Fruit fly (Drosophila melanogaster): ENCODE results near the gene santa-maria.
A peak's percentile ranks its signal among the peaks of the same experiment; 100 is the strongest.

Gene santa-maria

DNA sequence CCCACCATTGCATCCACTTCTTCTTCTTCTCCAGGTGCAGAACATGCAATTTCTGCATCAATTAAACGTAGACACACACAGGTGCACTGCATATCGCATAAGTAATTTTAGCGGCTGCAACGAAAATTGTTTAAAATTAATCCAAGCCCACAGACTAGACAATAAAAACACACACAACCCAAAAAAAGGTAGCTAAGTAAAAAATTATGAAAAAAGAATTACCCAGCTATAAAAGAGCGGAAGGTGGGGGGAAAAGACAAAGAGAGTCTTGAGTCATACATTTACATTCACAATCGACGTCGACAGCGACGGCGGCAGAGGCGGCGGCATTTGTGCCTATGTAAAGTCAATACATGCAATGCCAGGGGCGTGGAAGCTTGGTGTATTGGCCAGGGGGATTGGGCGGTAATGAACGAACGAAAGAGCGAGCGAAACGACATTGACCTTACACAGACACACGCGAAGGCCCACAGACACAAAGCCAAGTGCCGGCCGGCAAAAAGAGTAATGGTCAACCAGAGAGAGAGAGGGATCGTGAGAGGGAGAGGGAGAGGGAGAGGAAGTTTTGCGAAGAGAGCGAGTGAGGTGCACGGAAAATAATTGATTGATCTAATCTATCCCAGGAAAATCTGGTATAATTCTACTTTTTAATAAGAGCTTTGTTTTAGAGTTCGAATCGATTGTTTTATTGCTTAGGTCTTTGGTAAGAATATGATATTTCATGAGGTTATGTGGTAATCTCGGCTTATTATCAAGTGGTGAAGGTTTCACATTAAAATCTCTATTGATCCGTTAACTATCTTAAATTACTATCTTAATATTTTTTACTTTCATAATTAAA, 32.7 kb downstream of the santa-maria start:
- TF ChIP-seq CG8478 (optimal IDR thresholded peaks at IDR 0.05) (no peak), CTCF (optimal IDR thresholded peaks at IDR 0.05) (no peak)

DNA sequence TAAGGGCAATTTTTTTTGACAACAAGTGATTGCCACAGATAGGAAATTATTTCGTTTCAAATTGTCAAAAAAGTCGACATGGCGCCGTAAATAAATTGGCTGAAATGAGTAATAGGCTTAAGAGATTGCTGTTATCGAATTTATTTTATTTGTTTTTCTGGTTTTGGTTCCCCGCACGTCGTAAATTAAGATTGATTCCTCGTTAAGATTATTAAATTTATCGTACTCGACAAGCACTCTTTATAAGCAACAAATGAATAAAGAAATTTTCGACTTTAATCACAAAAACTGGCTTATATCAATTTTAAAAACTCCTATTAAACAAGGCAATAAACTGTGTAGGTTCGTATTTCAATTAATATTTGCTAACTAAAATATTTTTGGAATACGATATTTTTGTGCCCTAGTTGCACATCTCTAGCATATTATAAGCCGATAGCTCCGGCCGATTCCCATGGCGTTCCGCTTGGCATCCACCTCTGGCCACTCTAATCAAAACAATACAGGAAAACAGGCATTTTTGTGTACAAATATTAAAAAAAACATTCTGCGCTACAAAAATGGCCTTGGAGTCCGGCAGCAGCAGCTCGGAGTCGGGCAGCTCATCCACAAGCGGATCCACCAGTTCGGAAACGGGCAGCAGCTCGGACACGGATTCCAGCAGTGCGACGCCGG, 39.0 kb downstream of the santa-maria start, which contains the start of gene chm:
chm (plus strand) TSS at position 471 of the 675 bp plus-strand sequence.
- peak in 1 of 2 experiments; percentile 36 for TF ChIP-seq CTCF (optimal IDR thresholded peaks at IDR 0.05)
- TF ChIP-seq CG8478 (optimal IDR thresholded peaks at IDR 0.05): no peak

DNA sequence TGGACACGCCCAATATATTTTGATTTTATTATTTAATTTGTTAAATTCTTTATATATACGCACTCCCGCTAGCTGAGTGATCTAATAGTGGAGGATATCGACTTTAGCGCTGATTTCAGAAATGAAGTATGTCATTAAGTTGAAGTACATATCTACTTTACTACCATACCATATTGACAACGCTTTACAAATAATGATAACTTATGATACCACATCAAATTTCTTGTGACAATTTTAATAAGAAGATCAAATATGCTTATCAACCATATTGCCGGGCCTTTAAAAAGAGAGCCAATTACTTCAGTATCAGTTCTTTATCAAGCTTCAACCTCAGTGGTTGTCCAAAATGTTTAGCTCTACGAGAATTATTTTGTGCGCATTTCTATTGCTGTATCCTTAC, 40.4 kb downstream of the santa-maria start, which contains the start of gene CG15818:
CG15818 (plus strand) TSS at position 301 of the 400 bp plus-strand sequence.
- TF ChIP-seq CG8478 (optimal IDR thresholded peaks at IDR 0.05): no peak
- no peak for TF ChIP-seq CTCF (optimal IDR thresholded peaks at IDR 0.05)

DNA sequence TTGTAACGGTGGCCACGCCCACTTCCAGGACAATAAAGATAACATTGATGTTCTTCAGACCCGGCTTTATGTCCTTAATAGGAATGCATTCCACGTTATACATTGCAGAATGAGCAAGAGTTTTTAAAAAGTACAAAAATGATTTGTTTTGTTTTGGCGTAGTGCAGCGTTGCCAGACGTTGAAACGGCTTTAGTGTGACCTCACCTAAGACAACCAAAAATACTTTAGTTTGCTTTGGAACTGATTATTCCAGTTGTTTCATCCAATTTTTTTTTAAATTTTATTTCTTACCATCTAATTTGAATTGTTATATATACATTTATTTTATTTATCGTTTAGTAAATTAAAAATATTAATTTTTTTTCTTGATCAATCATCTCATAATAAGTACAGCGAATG, 41.4 kb downstream of the santa-maria start, which contains the start of gene CG5181:
CG5181 (minus strand) TSS at position 208 of the 400 bp plus-strand sequence.
- no peak for TF ChIP-seq CTCF (optimal IDR thresholded peaks at IDR 0.05)
- TF ChIP-seq CG8478 (optimal IDR thresholded peaks at IDR 0.05): no peak

DNA sequence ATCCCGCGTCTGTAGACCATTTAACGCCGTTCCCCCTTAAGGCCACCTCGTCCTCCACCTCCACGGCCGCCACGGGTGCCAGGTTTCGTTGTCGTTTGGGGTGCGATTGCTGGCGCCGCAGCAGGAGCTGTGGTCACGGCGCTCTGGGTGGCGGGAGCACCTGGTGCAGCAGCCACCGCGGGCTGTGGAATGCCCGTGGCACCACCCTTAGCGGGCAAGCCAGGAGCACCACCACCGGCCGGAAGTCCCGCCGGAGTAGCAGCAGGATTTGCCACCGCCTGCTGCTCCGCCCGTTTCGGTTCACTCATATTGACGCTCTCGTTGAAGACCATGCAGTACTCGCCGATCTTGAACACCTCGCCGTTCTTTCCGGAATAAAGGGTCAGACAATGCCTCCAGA, 42.0 kb downstream of the santa-maria start:
- TF ChIP-seq CTCF (optimal IDR thresholded peaks at IDR 0.05): no peak

DNA sequence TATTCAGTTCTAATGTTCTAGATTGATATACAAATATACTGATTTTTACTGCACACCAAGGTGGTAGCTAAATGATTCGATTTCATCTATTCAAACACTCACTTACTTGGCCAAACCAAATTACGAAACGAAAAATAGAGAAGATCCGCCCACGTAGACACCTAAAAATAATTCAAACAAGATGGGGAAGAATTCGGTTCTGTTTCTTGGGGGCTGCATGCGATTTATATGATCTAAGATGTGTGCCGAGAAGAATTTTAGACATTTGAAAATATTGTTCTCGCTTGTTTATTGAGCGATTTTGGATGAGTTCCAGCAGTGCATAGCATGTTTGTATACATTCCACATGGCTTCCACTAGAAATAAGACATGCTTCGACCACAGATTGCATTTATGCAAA, 43.4 kb downstream of the santa-maria start:
- no peak for TF ChIP-seq CTCF (optimal IDR thresholded peaks at IDR 0.05)
- TF ChIP-seq CG8478 (optimal IDR thresholded peaks at IDR 0.05): no peak

DNA sequence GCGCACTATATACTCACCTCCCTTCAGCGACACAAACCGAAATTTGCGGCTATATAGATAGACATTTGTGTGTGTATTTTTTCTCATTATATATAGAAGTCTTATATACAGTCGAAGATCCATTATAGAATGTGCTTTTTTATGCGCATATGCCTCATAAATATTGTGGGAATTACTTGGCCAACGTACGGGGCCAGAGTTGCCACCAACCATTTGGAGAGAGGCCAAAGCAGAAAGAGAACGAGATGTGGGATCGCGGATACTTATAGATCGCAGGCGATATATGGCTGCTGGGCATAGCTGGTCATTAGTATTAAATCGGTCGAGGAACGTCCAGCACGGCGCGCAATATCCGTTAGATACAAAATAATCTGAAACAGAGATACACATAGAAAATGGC, 46.1 kb downstream of the santa-maria start, which contains the start of gene CG5177:
CG5177 (plus strand) TSS at position 305 of the 400 bp plus-strand sequence.
- TF ChIP-seq CG8478 (optimal IDR thresholded peaks at IDR 0.05) (no peak), CTCF (optimal IDR thresholded peaks at IDR 0.05) (no peak)

DNA sequence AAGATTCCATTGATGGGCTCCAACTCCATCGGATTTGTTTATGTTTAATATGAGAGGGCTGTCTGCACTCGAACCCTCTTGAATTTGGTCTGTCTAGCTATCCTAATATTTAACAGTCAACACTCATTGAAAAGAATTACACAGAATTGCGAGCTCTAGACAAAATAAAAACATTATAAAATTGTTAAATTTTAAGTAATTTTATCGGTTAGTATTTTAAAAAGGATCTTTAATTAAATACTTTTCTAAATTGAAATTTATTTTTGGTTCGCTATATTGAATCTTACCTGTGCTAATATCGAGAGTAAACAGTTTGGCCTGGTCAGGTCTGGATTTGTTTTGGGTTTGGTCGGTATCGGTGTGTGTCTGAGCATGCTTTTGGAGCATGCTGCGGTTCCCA, 49.4 kb downstream of the santa-maria start:
- TF ChIP-seq CG8478 (optimal IDR thresholded peaks at IDR 0.05) (no peak), CTCF (optimal IDR thresholded peaks at IDR 0.05) (no peak)

DNA sequence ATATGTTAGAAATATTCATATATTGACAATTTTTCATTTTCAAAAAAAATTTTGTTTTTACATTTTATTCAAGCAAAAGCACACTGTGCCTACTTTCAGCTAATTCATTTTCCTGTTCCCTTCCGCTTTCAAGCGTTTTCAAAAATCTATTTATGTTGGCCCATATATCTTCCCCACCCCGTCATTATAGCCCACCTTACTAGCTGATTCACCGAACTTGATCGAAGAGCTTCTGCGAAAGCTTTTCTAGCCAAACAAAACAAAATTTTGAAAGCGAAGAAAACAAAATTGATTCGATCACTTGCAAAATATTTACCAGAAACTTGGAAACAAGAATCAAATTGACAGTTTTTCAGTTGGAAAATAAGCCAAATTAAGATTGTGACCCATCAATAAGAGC, 50.0 kb downstream of the santa-maria start, which contains the start of gene CG5171:
CG5171 (plus strand) TSS at position 311 of the 400 bp plus-strand sequence.
- TF ChIP-seq CG8478 (optimal IDR thresholded peaks at IDR 0.05) (no peak), CTCF (optimal IDR thresholded peaks at IDR 0.05) (no peak)

DNA sequence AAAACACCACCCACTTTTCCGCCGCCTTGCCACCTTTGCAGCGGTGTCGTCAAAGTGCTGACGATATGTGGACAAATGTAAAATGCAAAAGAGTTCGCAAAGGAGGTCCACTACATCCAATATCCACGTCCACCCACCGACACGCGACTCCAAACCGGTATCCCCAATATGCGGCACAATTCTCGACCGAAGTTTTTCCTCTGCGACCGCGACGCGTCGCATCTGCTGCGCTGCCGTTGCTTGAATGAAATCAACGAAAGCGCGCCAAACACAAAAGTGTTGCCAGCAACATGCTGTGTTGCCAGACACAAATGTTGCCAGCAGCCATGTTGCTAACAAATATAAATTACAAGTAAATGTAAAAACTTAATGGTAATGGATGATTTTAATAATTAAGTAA, 52.5 kb downstream of the santa-maria start, which contains the start of gene CG5160:
CG5160 (minus strand) TSS at position 223 of the 400 bp plus-strand sequence.
- TF ChIP-seq CTCF (optimal IDR thresholded peaks at IDR 0.05): no peak
- no peak for TF ChIP-seq CG8478 (optimal IDR thresholded peaks at IDR 0.05)

DNA sequence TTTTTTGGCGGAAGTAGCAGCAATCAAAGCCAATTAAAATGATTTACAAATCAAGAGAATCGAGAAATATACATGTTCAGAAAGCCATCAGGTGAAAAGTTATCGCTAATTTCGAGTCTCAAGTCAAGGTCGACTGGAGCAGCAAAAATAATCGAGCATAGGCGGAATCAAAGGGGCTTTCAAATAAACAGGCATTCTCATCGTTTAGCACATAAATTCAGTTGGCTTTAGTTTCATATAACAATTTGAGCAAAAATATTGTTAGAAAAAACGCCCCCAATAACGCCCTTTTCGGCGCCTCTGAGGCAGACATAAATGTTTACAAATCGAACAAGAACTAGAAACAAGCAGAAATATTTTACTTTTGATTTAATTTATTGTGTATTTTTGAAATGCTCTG, 53.3 kb downstream of the santa-maria start:
- TF ChIP-seq CG8478 (optimal IDR thresholded peaks at IDR 0.05) (no peak), CTCF (optimal IDR thresholded peaks at IDR 0.05) (no peak)

DNA sequence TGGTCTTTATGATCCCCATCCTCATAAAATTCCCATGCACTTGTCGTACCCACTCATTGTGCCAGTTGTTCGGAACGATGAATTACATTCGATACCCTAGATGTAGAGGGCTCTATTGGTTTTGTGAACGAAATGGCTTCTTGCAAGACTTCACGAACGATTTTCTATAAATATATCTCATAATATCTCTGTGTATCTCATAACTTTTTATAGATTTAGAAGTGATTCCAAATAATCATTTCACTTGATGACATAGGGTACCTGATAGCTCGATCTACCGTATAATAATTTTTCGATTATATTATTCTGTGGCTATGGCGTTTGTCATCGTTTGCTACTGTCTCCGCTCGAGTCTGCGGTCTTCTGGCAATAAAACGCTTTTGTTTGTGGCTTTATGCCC, 54.1 kb downstream of the santa-maria start:
- TF ChIP-seq CG8478 (optimal IDR thresholded peaks at IDR 0.05) (no peak), CTCF (optimal IDR thresholded peaks at IDR 0.05) (no peak)

DNA sequence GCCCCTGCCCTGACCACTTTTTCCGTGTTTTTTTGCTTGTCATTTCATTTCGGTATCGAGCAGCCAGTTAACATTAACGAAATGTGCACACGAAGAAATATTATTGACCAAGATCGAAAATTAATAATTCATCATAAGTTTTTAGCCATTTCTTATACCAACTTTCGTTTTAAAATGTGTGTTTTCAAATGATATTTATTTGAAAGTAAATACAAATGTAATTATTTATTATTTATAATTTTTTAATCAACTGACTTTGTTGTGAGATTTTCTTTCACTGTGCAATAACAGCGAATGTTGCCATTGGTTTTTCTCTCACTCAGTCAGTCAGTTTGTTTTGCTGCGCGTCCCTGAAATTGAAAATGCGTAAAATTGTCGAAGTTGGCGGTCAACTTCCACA, 55.2 kb downstream of the santa-maria start:
- TF ChIP-seq CTCF (optimal IDR thresholded peaks at IDR 0.05): no peak
- TF ChIP-seq CG8478 (optimal IDR thresholded peaks at IDR 0.05): no peak
